Worm (Caenorhabditis elegans): Measurements from ENCODE around the gene C08E8.5.

- TF ChIP-seq cog-1 (tag; optimal IDR thresholded peaks at IDR 0.05): no peak
- no peak for TF ChIP-seq flt-1 (GFP tag; IDR thresholded peaks at IDR 0.05)
- TF ChIP-seq med-1 (GFP tag; optimal IDR thresholded peaks at IDR 0.05; ENCODE audit: insufficient read depth): no peak
- no peak for TF ChIP-seq ztf-29 (GFP tag; IDR thresholded peaks at IDR 0.05)
- no peak for TF ChIP-seq tab-1 (GFP tag; IDR thresholded peaks at IDR 0.05)
- no peak for TF ChIP-seq T22C8.4 (GFP tag; IDR thresholded peaks at IDR 0.05)
These were observed 36.6 kb downstream of the C08E8.5 start, which contains the start of gene B0462.5 for ce11 chrV:18323231-18323630.

Data from whole organism, midembryonic.